Worm (Caenorhabditis elegans) whole organism, L2 larva: Measurements from ENCODE around the gene ZK1098.2.

Experiments used
- Y55F3AM.14 ChIP-seq: fragments of 200-800 bp; sonication (Bioruptor generic); optimal IDR thresholded peaks from 2 replicates; lab custom pipeline; 2018; ENCODE audit warnings: mild to moderate bottlenecking, missing genetic modification characterization, missing compliant biosample characterization
- blmp-1 ChIP-seq: sonication (generic microtip); optimal IDR thresholded peaks from 2 replicates; lab custom pipeline; 2017; ENCODE audit warnings: missing genetic modification characterization, mild to moderate bottlenecking, missing compliant biosample characterization, antibody characterized with exemption, moderate library complexity; ENCODE audit not compliant: insufficient read depth
- ceh-82 ChIP-seq: fragments of 150-350 bp; optimal IDR thresholded peaks from 2 replicates; lab custom pipeline; 2014; ENCODE audit warnings: missing biosample characterization, missing genetic modification characterization
- dmd-4 ChIP-seq: sonication (generic microtip); optimal IDR thresholded peaks from 2 replicates; lab custom pipeline; 2017; ENCODE audit warnings: missing biosample characterization, missing genetic modification characterization
- lin-39 ChIP-seq: fragments of 150-350 bp; optimal IDR thresholded peaks from 2 replicates; lab custom pipeline; 2014; ENCODE audit warnings: missing biosample characterization, missing genetic modification reagents, missing genetic modification characterization
- mab-5 ChIP-seq: fragments of 150-350 bp; optimal IDR thresholded peaks from 2 replicates; lab custom pipeline; 2014; ENCODE audit warnings: missing biosample characterization, missing genetic modification characterization
- mdl-1 ChIP-seq, 2 experiments: fragments of 150-350 bp in 1 of 2; sonication (generic microtip) in 1 of 2; optimal IDR thresholded peaks; 2 replicates each; lab custom pipeline; 2017; ENCODE audit warnings: missing biosample characterization in 2 of 2, missing genetic modification characterization in 2 of 2
- nhr-11 ChIP-seq: fragments of 150-350 bp; optimal IDR thresholded peaks from 2 replicates; lab custom pipeline; 2014; ENCODE audit warnings: missing biosample characterization, missing genetic modification characterization
- nhr-12 ChIP-seq: fragments of 150-350 bp; optimal IDR thresholded peaks from 2 replicates; lab custom pipeline; 2014; ENCODE audit warnings: missing biosample characterization, missing genetic modification characterization
- nhr-21 ChIP-seq: fragments of 150-350 bp; optimal IDR thresholded peaks from 2 replicates; lab custom pipeline; 2014; ENCODE audit warnings: missing biosample characterization, missing genetic modification characterization
- nhr-23 ChIP-seq: fragments of 150-350 bp; optimal IDR thresholded peaks from 2 replicates; lab custom pipeline; 2014; ENCODE audit warnings: missing biosample characterization, missing genetic modification reagents, missing genetic modification characterization
- nhr-77 ChIP-seq: fragments of 150-350 bp; optimal IDR thresholded peaks from 2 replicates; lab custom pipeline; 2014; ENCODE audit warnings: missing biosample characterization, missing genetic modification characterization
- sma-3 ChIP-seq: sonication (generic microtip); optimal IDR thresholded peaks from 2 replicates; lab custom pipeline; 2016; ENCODE audit warnings: missing genetic modification reagents, missing genetic modification characterization, missing compliant biosample characterization
- ztf-11 ChIP-seq: sonication (generic microtip); optimal IDR thresholded peaks from 2 replicates; lab custom pipeline; 2017; ENCODE audit warnings: missing biosample characterization, missing genetic modification characterization

- no peak for TF ChIP-seq Y55F3AM.14 (GFP tag; lab: Kevin White, UChicago)
- no peak for TF ChIP-seq nhr-11 (tag; lab: Kevin White, UChicago)
- no peak for TF ChIP-seq ztf-11 (tag; lab: Kevin White, UChicago)
- TF ChIP-seq mab-5 (tag; lab: Kevin White, UChicago), result no peak
- TF ChIP-seq ceh-82 (tag; lab: Kevin White, UChicago), result no peak
- no peak for TF ChIP-seq nhr-12 (tag; lab: Kevin White, UChicago)
- TF ChIP-seq nhr-21 (tag; lab: Kevin White, UChicago), result no peak
- no peak for TF ChIP-seq blmp-1 (tag; lab: Kevin White, UChicago)
- TF ChIP-seq nhr-77 (tag; lab: Kevin White, UChicago), result no peak
- TF ChIP-seq mdl-1 (tag; optimal IDR thresholded peaks at IDR 0.05; lab: Kevin White, UChicago), result no peak
- no peak for TF ChIP-seq lin-39 (tag; lab: Kevin White, UChicago)
- no peak for TF ChIP-seq nhr-23 (tag; lab: Kevin White, UChicago)
- no peak for TF ChIP-seq sma-3 (GFP tag; lab: Kevin White, UChicago)
- TF ChIP-seq dmd-4 (tag; lab: Kevin White, UChicago), result no peak
These were observed 46.5 kb upstream of the ZK1098.2 start for ce11 chrIII:9482423-9482993.
